Fruit fly (Drosophila melanogaster): ENCODE results near the gene Traf6.

Traf6 gene

dm6 chrX:8126149-8126548, 31.0 kb downstream of the Traf6 start (continued):
- TF ChIP-seq zen2 (GFP tag; IDR thresholded peaks at IDR 0.05; ENCODE audit: partially characterized antibody) (no peak), corto (GFP tag; optimal IDR thresholded peaks at IDR 0.05) (no peak), HmgD (GFP tag; optimal IDR thresholded peaks at IDR 0.05) (no peak), bcd (GFP tag; optimal IDR thresholded peaks at IDR 0.05) (peak; percentile 18), MTF-1 (GFP tag; optimal IDR thresholded peaks at IDR 0.05; ENCODE audit: borderline replicate concordance) (no peak), CG3407 (GFP tag; optimal IDR thresholded peaks at IDR 0.05) (peak; percentile 51), seq (GFP tag; IDR thresholded peaks at IDR 0.05) (no peak), sob (GFP tag; IDR thresholded peaks at IDR 0.05) (peak; percentile 14; the same call in 1 of the 2 replicates), CHES-1-like (GFP tag; optimal IDR thresholded peaks at IDR 0.05) (no peak), C15 (GFP tag; IDR thresholded peaks at IDR 0.05) (no peak), CoRest (tag; optimal IDR thresholded peaks at IDR 0.05) (peak; percentile 47), emc (GFP tag; optimal IDR thresholded peaks at IDR 0.05) (no peak), CG2129 (GFP tag; IDR thresholded peaks at IDR 0.05; ENCODE audit: partially characterized antibody) (no peak), CG3726 (GFP tag; IDR thresholded peaks at IDR 0.05) (peak; percentile 54; the same call in 1 of the 3 replicates), nerfin-2 (GFP tag; IDR thresholded peaks at IDR 0.05; ENCODE audit: partially characterized antibody) (no peak), Trl (optimal IDR thresholded peaks at IDR 0.05) (no peak), Trl (GFP tag; optimal IDR thresholded peaks at IDR 0.05) (peak; percentile 21), CG17385 (GFP tag; optimal IDR thresholded peaks at IDR 0.05) (peak; percentile 45), CG17359 (tag; optimal IDR thresholded peaks at IDR 0.05) (peak; percentile 81), Hmx (GFP tag; optimal IDR thresholded peaks at IDR 0.05) (no peak), Stat92E (GFP tag; optimal IDR thresholded peaks at IDR 0.05) (no peak), CG14050 (GFP tag; IDR thresholded peaks at IDR 0.05) (peak; percentile 38; the same call in 2 of the 3 replicates), CG4328 (GFP tag; optimal IDR thresholded peaks at IDR 0.05) (no peak), nom (GFP tag; optimal IDR thresholded peaks at IDR 0.05) (no peak), TFAM (GFP tag; optimal IDR thresholded peaks at IDR 0.05) (no peak), gem (tag; optimal IDR thresholded peaks at IDR 0.05) (peak; percentile 80), CG1647 (GFP tag; optimal IDR thresholded peaks at IDR 0.05) (no peak), sug (tag; optimal IDR thresholded peaks at IDR 0.05) (no peak), CG10267 (tag; optimal IDR thresholded peaks at IDR 0.05) (peak; percentile 57), fd64A (GFP tag; optimal IDR thresholded peaks at IDR 0.05) (peak; percentile 47), CG7839 (tag; optimal IDR thresholded peaks at IDR 0.05) (peak; percentile 64), Eip74EF (GFP tag; optimal IDR thresholded peaks at IDR 0.05) (peak in 1 of 2 experiments; percentile 43), CG10654 (GFP tag; optimal IDR thresholded peaks at IDR 0.05) (peak; percentile 30), CG12942 (GFP tag; optimal IDR thresholded peaks at IDR 0.05) (no peak), Abd-B (GFP tag; optimal IDR thresholded peaks at IDR 0.05) (peak; percentile 59), ttk (GFP tag; IDR thresholded peaks at IDR 0.05) (peak; percentile 65), Myb (GFP tag; optimal IDR thresholded peaks at IDR 0.05) (no peak), Antp (GFP tag; optimal IDR thresholded peaks at IDR 0.05) (peak; percentile 38), Rx (GFP tag; IDR thresholded peaks at IDR 0.05) (peak; percentile 59; the same call in 1 of the 2 replicates), CG10959 (GFP tag; IDR thresholded peaks at IDR 0.05) (peak; percentile 45; the same call in 1 of the 2 replicates), Atf6 (GFP tag; IDR thresholded peaks at IDR 0.05) (no peak; the same call in 1 of the 2 replicates), CG2120 (GFP tag; optimal IDR thresholded peaks at IDR 0.05) (no peak), Sox102F (GFP tag; optimal IDR thresholded peaks at IDR 0.05) (peak; percentile 88), Aef1 (GFP tag; IDR thresholded peaks at IDR 0.05) (0 out of 3 replicates have a peak, but pooled peaks have one; percentile 27), Awh (GFP tag; IDR thresholded peaks at IDR 0.05) (peak; percentile 76), danr (GFP tag; IDR thresholded peaks at IDR 0.05) (no peak), Rfx (GFP tag; IDR thresholded peaks at IDR 0.05) (no peak), trem (tag; optimal IDR thresholded peaks at IDR 0.05) (peak; percentile 40), crc (GFP tag; optimal IDR thresholded peaks at IDR 0.05) (peak; percentile 11), ems (GFP tag; optimal IDR thresholded peaks at IDR 0.05) (peak; percentile 33), Ada2b (GFP tag; IDR thresholded peaks at IDR 0.05) (peak; percentile 61)

Data from whole organism, embryonic.